Fruit fly (Drosophila melanogaster) whole organism, wandering third instar larva: ENCODE measurements around the gene CG45079.

Experiments used
- Abd-B ChIP-seq: fragments of >200 bp; optimal IDR thresholded peaks from 2 replicates; lab custom pipeline; 2017; ENCODE audit warnings: missing biosample characterization, missing genetic modification characterization
- CG32264 ChIP-seq: fragments of 200-800 bp; sonication (Bioruptor generic); optimal IDR thresholded peaks from 2 replicates; lab custom pipeline; 2016; ENCODE audit warnings: missing biosample characterization, missing genetic modification characterization
- CrebA ChIP-seq: fragments of 200-800 bp; sonication (Bioruptor generic); optimal IDR thresholded peaks from 2 replicates; lab custom pipeline; 2016; ENCODE audit warnings: missing biosample characterization, mild to moderate bottlenecking, missing genetic modification characterization, borderline replicate concordance
- Dfd ChIP-seq: fragments of >200 bp; optimal IDR thresholded peaks from 2 replicates; lab custom pipeline; 2017; ENCODE audit warnings: missing biosample characterization, missing genetic modification characterization
- Hr78 ChIP-seq: fragments of >200 bp; optimal IDR thresholded peaks from 2 replicates; lab custom pipeline; 2017; ENCODE audit warnings: missing biosample characterization, missing genetic modification characterization
- Mio ChIP-seq: sonication (Bioruptor generic); optimal IDR thresholded peaks from 2 replicates; lab custom pipeline; 2016; ENCODE audit warnings: missing biosample characterization, missing genetic modification characterization
- Myc ChIP-seq: fragments of >200 bp; optimal IDR thresholded peaks from 2 replicates; lab custom pipeline; 2017
- Vsx2 ChIP-seq: fragments of 200-300, 225-300 bp; sonication (Bioruptor generic); optimal IDR thresholded peaks from 2 replicates; lab custom pipeline; 2018; ENCODE audit warnings: missing biosample characterization, missing genetic modification characterization; ENCODE audit not compliant: partially characterized antibody
- fru ChIP-seq: fragments of 200-800 bp; sonication (Bioruptor generic); optimal IDR thresholded peaks from 3 replicates; lab custom pipeline; 2016; ENCODE audit warnings: missing biosample characterization, mild to moderate bottlenecking, missing genetic modification characterization
- h ChIP-seq: fragments of 200-800 bp; sonication (Bioruptor generic); optimal IDR thresholded peaks from 3 replicates; lab custom pipeline; 2016; ENCODE audit warnings: missing biosample characterization, mild to moderate bottlenecking, missing genetic modification characterization
- pan ChIP-seq: fragments of >200 bp; optimal IDR thresholded peaks from 2 replicates; lab custom pipeline; 2017
- sage ChIP-seq: fragments of 200-800 bp; sonication (Bioruptor generic); optimal IDR thresholded peaks from 2 replicates; lab custom pipeline; 2016; ENCODE audit warnings: missing biosample characterization, mild to moderate bottlenecking, missing genetic modification characterization

dm6 chr3R:17116231-17116630 is 8.0 kb upstream of the CG45079 start:
- TF ChIP-seq CrebA = no peak
- TF ChIP-seq Mio (GFP tag; lab: Kevin White, UChicago) = no peak
- no peak for TF ChIP-seq Dfd (GFP tag; lab: Kevin White, UChicago)
- no peak for TF ChIP-seq Myc (lab: Kevin White, UChicago)
- peak; percentile 58 for TF ChIP-seq fru (GFP tag; lab: Kevin White, UChicago)
- no peak for TF ChIP-seq Hr78 (GFP tag; lab: Kevin White, UChicago)
- no peak for TF ChIP-seq sage (GFP tag; lab: Kevin White, UChicago)
- no peak for TF ChIP-seq pan (lab: Kevin White, UChicago)
- TF ChIP-seq Abd-B (GFP tag; lab: Kevin White, UChicago) = no peak
- TF ChIP-seq CG32264 (GFP tag; lab: Kevin White, UChicago) = no peak
- no peak for TF ChIP-seq Vsx2 (GFP tag; lab: Kevin White, UChicago)
- TF ChIP-seq h = peak; percentile 22
